Worm (Caenorhabditis elegans): Measurements from ENCODE around the gene pes-23.

ce11 chrX:6932134-6932533 is 31.0 kb downstream of the pes-23 start, which contains the start of gene F14B8.6:
- TF ChIP-seq pqm-1 (tag; optimal IDR thresholded peaks at IDR 0.05) = no peak
- TF ChIP-seq unc-55 (GFP tag; optimal IDR thresholded peaks at IDR 0.05) = no peak
- TF ChIP-seq ceh-22 (tag; optimal IDR thresholded peaks at IDR 0.05) = no peak

All from whole organism, late embryonic.